Worm (Caenorhabditis elegans): ENCODE data around the gene R07E4.5.

The R07E4.5 gene

ce11 chrX:5942171-5942570 lies 10.8 kb downstream of the R07E4.5 start (continued):
- TF ChIP-seq lin-39 (tag; optimal IDR thresholded peaks at IDR 0.05) = no peak
- no peak for TF ChIP-seq nhr-28 (tag; optimal IDR thresholded peaks at IDR 0.05)
- no peak for TF ChIP-seq ztf-11 (tag; optimal IDR thresholded peaks at IDR 0.05)
- no peak for TF ChIP-seq egl-27 (tag; optimal IDR thresholded peaks at IDR 0.05)

DNA sequence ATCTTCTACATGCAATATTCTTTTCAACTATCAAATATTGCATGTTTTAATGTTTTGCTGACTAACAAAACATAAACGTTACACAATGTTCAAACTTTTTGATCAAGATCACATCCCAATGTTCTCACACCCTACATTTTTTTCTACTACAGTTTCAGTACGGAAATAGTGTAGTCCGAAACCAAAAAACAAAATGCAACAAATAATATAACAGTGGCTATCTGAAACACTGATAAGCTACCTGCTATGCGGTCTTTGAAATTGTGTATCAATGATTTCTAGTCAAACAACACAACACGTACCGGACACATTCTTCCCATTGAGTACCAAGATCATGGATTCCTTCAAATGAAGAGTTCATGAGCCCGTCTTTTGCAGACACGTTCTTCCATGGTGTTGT lies 11.6 kb downstream of the R07E4.5 start:
- no peak for TF ChIP-seq ceh-82 (tag; optimal IDR thresholded peaks at IDR 0.05)
- no peak for TF ChIP-seq fkh-10 (GFP tag; optimal IDR thresholded peaks at IDR 0.05)
- TF ChIP-seq nhr-12 (tag; optimal IDR thresholded peaks at IDR 0.05) = no peak
- TF ChIP-seq ama-1 (optimal IDR thresholded peaks at IDR 0.05) = peak; percentile 27
- TF ChIP-seq pqm-1 (tag; optimal IDR thresholded peaks at IDR 0.05) = peak; percentile 61
- TF ChIP-seq sea-2 (GFP tag; optimal IDR thresholded peaks at IDR 0.05) = no peak
- no peak for TF ChIP-seq pha-4 (tag; optimal IDR thresholded peaks at IDR 0.05)

- no peak for TF ChIP-seq mml-1 (tag; optimal IDR thresholded peaks at IDR 0.05)
- TF ChIP-seq nhr-43 (tag; optimal IDR thresholded peaks at IDR 0.05; ENCODE audit: poor library complexity, severe bottlenecking) = no peak
- no peak for TF ChIP-seq snpc-4 (tag; optimal IDR thresholded peaks at IDR 0.05)
- TF ChIP-seq nhr-12 (tag; optimal IDR thresholded peaks at IDR 0.05) = no peak
- no peak for TF ChIP-seq elt-3 (tag; optimal IDR thresholded peaks at IDR 0.05)
- TF ChIP-seq zag-1 (tag; optimal IDR thresholded peaks at IDR 0.05) = no peak
Measured at ce11 chrX:5935473-5935872, 17.5 kb downstream of the R07E4.5 start, which contains the start of gene C46F4.3. Gene C46F4.3, plus strand, starts transcription at chrX:5935773.

DNA sequence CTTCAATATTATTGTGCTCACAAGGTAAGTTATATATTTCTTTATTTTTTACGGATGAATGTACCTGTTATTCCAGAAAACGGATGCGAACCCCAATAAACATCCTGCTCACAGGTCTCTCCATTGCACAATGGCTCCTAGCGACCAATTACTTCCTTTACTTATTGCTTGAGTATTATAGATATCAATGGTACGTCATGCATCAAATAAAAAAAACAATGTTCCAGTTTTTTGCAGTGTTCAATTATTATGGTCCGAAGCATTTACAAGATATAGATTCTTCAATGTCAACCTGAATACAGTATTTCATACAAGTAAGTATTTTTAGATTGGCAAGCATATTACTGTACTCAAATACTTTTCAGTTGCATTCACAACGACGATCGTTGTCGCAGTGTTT lies 20.1 kb downstream of the R07E4.5 start:
- TF ChIP-seq hmg-11 (tag; optimal IDR thresholded peaks at IDR 0.05) (no peak), daf-12 (tag; optimal IDR thresholded peaks at IDR 0.05) (no peak), ztf-4 (tag; optimal IDR thresholded peaks at IDR 0.05) (no peak), zag-1 (tag; optimal IDR thresholded peaks at IDR 0.05) (no peak), unc-62 (GFP tag; optimal IDR thresholded peaks at IDR 0.05) (no peak), ceh-9 (tag; optimal IDR thresholded peaks at IDR 0.05) (no peak), eor-1 (tag; optimal IDR thresholded peaks at IDR 0.05) (no peak), nhr-43 (tag; optimal IDR thresholded peaks at IDR 0.05; ENCODE audit: poor library complexity, severe bottlenecking) (no peak), ztf-11 (tag; optimal IDR thresholded peaks at IDR 0.05) (no peak), ceh-82 (tag; optimal IDR thresholded peaks at IDR 0.05) (no peak), nhr-67 (tag; optimal IDR thresholded peaks at IDR 0.05) (no peak), jun-1 (tag; optimal IDR thresholded peaks at IDR 0.05) (no peak), mdl-1 (tag; optimal IDR thresholded peaks at IDR 0.05) (no peak), egl-27 (tag; optimal IDR thresholded peaks at IDR 0.05) (no peak), elt-3 (tag; optimal IDR thresholded peaks at IDR 0.05) (no peak), elt-1 (tag; optimal IDR thresholded peaks at IDR 0.05) (no peak), snpc-4 (tag; optimal IDR thresholded peaks at IDR 0.05) (no peak), nhr-28 (tag; optimal IDR thresholded peaks at IDR 0.05) (no peak), nhr-77 (tag; optimal IDR thresholded peaks at IDR 0.05) (no peak)

DNA sequence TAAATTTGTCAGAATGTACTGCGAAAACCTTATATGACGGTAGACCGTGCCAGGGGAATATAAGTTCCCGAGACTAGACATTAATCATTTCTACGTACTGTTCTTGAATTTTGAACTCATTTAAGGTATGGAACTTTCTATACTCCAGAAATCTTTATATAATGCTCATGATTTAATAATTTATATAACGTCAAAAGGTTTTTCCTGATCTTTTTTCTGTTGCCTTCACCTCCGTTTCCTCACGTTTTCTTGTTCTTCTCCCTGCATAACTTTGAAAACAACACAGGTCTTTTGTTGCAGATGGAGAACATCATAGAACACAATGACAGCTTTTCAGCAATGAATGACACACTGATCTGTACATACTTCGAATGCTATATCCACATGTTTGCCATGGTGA lies 22.2 kb downstream of the R07E4.5 start, which contains the start of gene egl-6:
Gene egl-6 (plus strand): TSS at position 301 of the 400 bp plus-strand sequence.
- TF ChIP-seq fkh-2 (tag; optimal IDR thresholded peaks at IDR 0.05) (no peak), nhr-67 (tag; optimal IDR thresholded peaks at IDR 0.05) (no peak), nhr-76 (tag; optimal IDR thresholded peaks at IDR 0.05) (no peak), hmg-11 (tag; optimal IDR thresholded peaks at IDR 0.05) (no peak), elt-1 (tag; optimal IDR thresholded peaks at IDR 0.05) (no peak)

DNA sequence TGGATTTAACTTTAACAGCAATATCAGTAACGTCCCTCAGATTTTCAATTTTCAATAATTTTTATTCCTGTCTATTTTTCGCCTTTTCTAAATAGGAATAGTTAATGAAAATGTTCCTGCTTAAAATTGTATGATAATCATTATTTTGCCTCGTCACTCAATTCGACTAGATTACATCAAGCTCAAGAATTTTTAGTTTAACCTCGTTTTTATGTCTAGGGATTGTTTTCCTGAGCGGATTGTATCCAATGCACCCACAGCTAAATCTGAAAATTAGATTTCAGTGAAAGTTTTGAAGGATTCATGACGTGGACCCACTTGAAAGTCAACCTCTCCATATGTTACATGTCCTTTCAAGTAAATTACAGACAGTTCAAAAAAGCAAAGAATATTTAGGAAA lies 29.3 kb downstream of the R07E4.5 start:
- no peak for TF ChIP-seq skn-1 (tag; optimal IDR thresholded peaks at IDR 0.05)
- TF ChIP-seq jun-1 (tag; optimal IDR thresholded peaks at IDR 0.05) = no peak
- no peak for TF ChIP-seq fos-1 (tag; optimal IDR thresholded peaks at IDR 0.05)
- TF ChIP-seq nhr-77 (tag; optimal IDR thresholded peaks at IDR 0.05) = no peak
- no peak for TF ChIP-seq zag-1 (tag; optimal IDR thresholded peaks at IDR 0.05)
- no peak for TF ChIP-seq ama-1 (optimal IDR thresholded peaks at IDR 0.05)
- no peak for TF ChIP-seq fkh-2 (tag; optimal IDR thresholded peaks at IDR 0.05)
- TF ChIP-seq elt-2 (tag; optimal IDR thresholded peaks at IDR 0.05) = no peak
- TF ChIP-seq snpc-4 (tag; optimal IDR thresholded peaks at IDR 0.05) = no peak
- no peak for TF ChIP-seq nhr-28 (tag; optimal IDR thresholded peaks at IDR 0.05)
- TF ChIP-seq lin-39 (tag; optimal IDR thresholded peaks at IDR 0.05) = no peak
- TF ChIP-seq sea-2 (GFP tag; optimal IDR thresholded peaks at IDR 0.05) = no peak
- no peak for TF ChIP-seq hmg-11 (tag; optimal IDR thresholded peaks at IDR 0.05)
- no peak for TF ChIP-seq lsy-12 (tag; optimal IDR thresholded peaks at IDR 0.05)
- no peak for TF ChIP-seq nhr-23 (tag; optimal IDR thresholded peaks at IDR 0.05)
- TF ChIP-seq nfya-1 (tag; optimal IDR thresholded peaks at IDR 0.05; ENCODE audit: insufficient read depth) = no peak
- TF ChIP-seq ceh-16 (tag; optimal IDR thresholded peaks at IDR 0.05) = no peak
- no peak for TF ChIP-seq nhr-11 (tag; optimal IDR thresholded peaks at IDR 0.05)
- no peak for TF ChIP-seq ztf-4 (tag; optimal IDR thresholded peaks at IDR 0.05)
